Fruit fly (Drosophila melanogaster) S2 (cell line): ENCODE data around the gene Tim17b2.

Experiments used
- CG8478 ChIP-seq: fragments of >200 bp; optimal IDR thresholded peaks from 2 replicates; lab custom pipeline; 2018
- CTCF ChIP-seq, 2 experiments: fragments of >200 bp; optimal IDR thresholded peaks; 2 replicates each; lab custom pipeline; 2018

The Tim17b2 gene

dm6 chr2L:15500910-15501521 lies 16.5 kb downstream of the Tim17b2 start:
- no peak for TF ChIP-seq CG8478 (lab: Kevin White, UChicago)
- TF ChIP-seq CTCF (optimal IDR thresholded peaks at IDR 0.05; lab: Kevin White, UChicago): no peak

DNA sequence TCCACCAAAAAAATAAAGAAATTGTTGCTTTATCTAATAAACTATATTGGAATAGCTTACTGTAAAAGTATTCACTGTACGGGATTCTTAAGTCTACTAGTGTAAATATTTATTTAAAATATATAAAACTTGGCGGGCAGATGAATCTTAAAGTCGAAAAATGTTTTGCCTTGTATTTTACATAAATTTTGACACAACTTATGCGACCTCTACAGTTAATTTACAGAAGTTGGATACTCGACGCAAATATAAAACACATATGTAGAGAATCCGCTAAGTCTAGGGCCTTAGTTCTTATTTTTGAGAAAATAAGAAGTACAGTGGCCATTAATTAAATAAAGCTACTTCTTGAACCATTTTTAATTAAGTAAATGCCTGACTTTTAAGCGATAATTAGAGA lies 20.0 kb downstream of the Tim17b2 start:
- TF ChIP-seq CTCF (optimal IDR thresholded peaks at IDR 0.05; lab: Kevin White, UChicago): peak; percentile 51 to 82
- no peak for TF ChIP-seq CG8478 (lab: Kevin White, UChicago)
